Worm (Caenorhabditis elegans): ENCODE results near the gene B0513.4.

Gene B0513.4

ce11 chrIV:13866754-13867153, 13.2 kb upstream of the B0513.4 start, which contains the start of gene B0513.90:
B0513.90 (plus strand) TSS chrIV:13867054.
- TF ChIP-seq fkh-10 (GFP tag; optimal IDR thresholded peaks at IDR 0.05) (no peak), efl-1 (optimal IDR thresholded peaks at IDR 0.05) (no peak), efl-1 (GFP tag; optimal IDR thresholded peaks at IDR 0.05 in 1 of 2) (peak in 1 of 2 experiments; percentile 12)

ce11 chrIV:13870085-13870484, 9.9 kb upstream of the B0513.4 start:
- no peak for TF ChIP-seq vab-15 (tag; optimal IDR thresholded peaks at IDR 0.05)
- no peak for TF ChIP-seq blmp-1 (tag; optimal IDR thresholded peaks at IDR 0.05)
- TF ChIP-seq rnt-1 (tag; optimal IDR thresholded peaks at IDR 0.05) = no peak
- TF ChIP-seq fkh-10 (GFP tag; optimal IDR thresholded peaks at IDR 0.05) = no peak
- no peak for TF ChIP-seq nhr-19 (GFP tag; conservative IDR thresholded peaks at IDR 0.05)
- no peak for TF ChIP-seq ceh-63 (GFP tag; optimal IDR thresholded peaks at IDR 0.05)
- no peak for TF ChIP-seq dpl-1 (GFP tag; optimal IDR thresholded peaks at IDR 0.05)

- TF ChIP-seq ztf-11 (tag; optimal IDR thresholded peaks at IDR 0.05) (no peak), efl-1 (optimal IDR thresholded peaks at IDR 0.05) (no peak), efl-1 (GFP tag; optimal IDR thresholded peaks at IDR 0.05 in 1 of 2) (peak in 1 of 2 experiments; percentile 47), alr-1 (tag; optimal IDR thresholded peaks at IDR 0.05; ENCODE audit: borderline replicate concordance) (no peak), dpl-1 (GFP tag; optimal IDR thresholded peaks at IDR 0.05) (no peak), nhr-20 (tag; optimal IDR thresholded peaks at IDR 0.05) (no peak), nhr-77 (tag; optimal IDR thresholded peaks at IDR 0.05) (no peak), rnt-1 (tag; optimal IDR thresholded peaks at IDR 0.05) (no peak)
These were observed 3.3 kb upstream of the B0513.4 start, which contains the start of gene prdh-1 for ce11 chrIV:13876565-13877153. prdh-1 (minus strand) TSS chrIV:13876615.

- 0 out of 2 replicates have a peak, but pooled peaks have one; percentile 5 for TF ChIP-seq isw-1 (GFP tag; IDR thresholded peaks at IDR 0.05)
- TF ChIP-seq pax-3 (tag; optimal IDR thresholded peaks at IDR 0.05) = no peak
- no peak for TF ChIP-seq hpl-2 (GFP tag; optimal IDR thresholded peaks at IDR 0.05)
- TF ChIP-seq unc-30 (tag; optimal IDR thresholded peaks at IDR 0.05) = no peak
- 0 out of 2 replicates have a peak, but pooled peaks have one; percentile 30 for TF ChIP-seq nhr-19 (GFP tag; conservative IDR thresholded peaks at IDR 0.05)
- no peak for TF ChIP-seq nhr-90 (tag; optimal IDR thresholded peaks at IDR 0.05; ENCODE audit: poor library complexity)
- TF ChIP-seq lin-39 (tag; optimal IDR thresholded peaks at IDR 0.05) = no peak
- peak in 1 of 2 experiments; percentile 29 for TF ChIP-seq mdl-1 (tag; optimal IDR thresholded peaks at IDR 0.05)
- TF ChIP-seq fkh-10 (GFP tag; optimal IDR thresholded peaks at IDR 0.05) = peak; percentile 7
- TF ChIP-seq skn-1 (tag; optimal IDR thresholded peaks at IDR 0.05) = peak; percentile 26
- no peak for TF ChIP-seq Y116A8C.19 (tag; optimal IDR thresholded peaks at IDR 0.05; ENCODE audit: borderline replicate concordance)
- no peak for TF ChIP-seq ztf-4 (tag; optimal IDR thresholded peaks at IDR 0.05)
- no peak for TF ChIP-seq ets-5 (GFP tag; IDR thresholded peaks at IDR 0.05)
- TF ChIP-seq C04F5.9 (tag; optimal IDR thresholded peaks at IDR 0.05) = no peak
- TF ChIP-seq sox-4 (tag; optimal IDR thresholded peaks at IDR 0.05) = no peak
- TF ChIP-seq nhr-71 (tag; optimal IDR thresholded peaks at IDR 0.05) = peak; percentile 74
- no peak for TF ChIP-seq nhr-85 (tag)
- no peak for TF ChIP-seq unc-86 (tag; optimal IDR thresholded peaks at IDR 0.05)
- TF ChIP-seq ceh-63 (GFP tag; optimal IDR thresholded peaks at IDR 0.05) = no peak
- TF ChIP-seq snu-23 (GFP tag; optimal IDR thresholded peaks at IDR 0.05) = peak; percentile 53
- TF ChIP-seq irx-1 (tag; optimal IDR thresholded peaks at IDR 0.05) = no peak
- no peak for TF ChIP-seq ama-1 (optimal IDR thresholded peaks at IDR 0.05)
- TF ChIP-seq xbp-1 (tag; optimal IDR thresholded peaks at IDR 0.05) = peak; percentile 33
- no peak for TF ChIP-seq sptf-1 (tag; optimal IDR thresholded peaks at IDR 0.05)
- no peak for TF ChIP-seq efl-3 (GFP tag; optimal IDR thresholded peaks at IDR 0.05)
- TF ChIP-seq ceh-90 (tag; optimal IDR thresholded peaks at IDR 0.05) = no peak
- TF ChIP-seq C16A3.4 (tag; optimal IDR thresholded peaks at IDR 0.05) = no peak
- no peak for TF ChIP-seq nhr-12 (tag; optimal IDR thresholded peaks at IDR 0.05)
- TF ChIP-seq lin-14 (GFP tag; optimal IDR thresholded peaks at IDR 0.05) = peak; percentile 89
- TF ChIP-seq ztf-11 (tag; optimal IDR thresholded peaks at IDR 0.05) = no peak
- TF ChIP-seq elt-3 (tag; optimal IDR thresholded peaks at IDR 0.05) = no peak
- no peak for TF ChIP-seq aha-1 (tag; optimal IDR thresholded peaks at IDR 0.05)
- TF ChIP-seq grh-1 (GFP tag; IDR thresholded peaks at IDR 0.05) = no peak
- TF ChIP-seq fos-1 (tag; optimal IDR thresholded peaks at IDR 0.05) = peak; percentile 0
- TF ChIP-seq jun-1 (tag; optimal IDR thresholded peaks at IDR 0.05) = no peak
- TF ChIP-seq ceh-82 (tag; optimal IDR thresholded peaks at IDR 0.05) = peak in 2 of 3 experiments; percentile 19 to 86
- no peak for TF ChIP-seq lin-15B (tag; optimal IDR thresholded peaks at IDR 0.05)
- peak; percentile 71 for TF ChIP-seq rnt-1 (tag; optimal IDR thresholded peaks at IDR 0.05)
These were observed 2.2 kb upstream of the B0513.4 start for ce11 chrIV:13877707-13878106.
